Fruit fly (Drosophila melanogaster) whole organism, embryonic: ENCODE measurements around the gene Vajk2.

Experiments
- CG11560 ChIP-seq: fragments of 200-800 bp; sonication (Bioruptor generic); IDR thresholded peaks from 3 replicates; pipeline ENCODE4 v1.3.6; 2022; ENCODE audit warnings: missing biosample characterization, missing genetic modification characterization
- CG12219 ChIP-seq: fragments of 200-800 bp; sonication (Bioruptor generic); optimal IDR thresholded peaks from 3 replicates; lab custom pipeline; 2018; ENCODE audit warnings: missing biosample characterization, mild to moderate bottlenecking, missing genetic modification characterization
- CG15601 ChIP-seq: fragments of 200-800 bp; sonication (Bioruptor generic); optimal IDR thresholded peaks from 3 replicates; lab custom pipeline; 2019; ENCODE audit warnings: missing biosample characterization, mild to moderate bottlenecking, missing genetic modification characterization, moderate library complexity
- CG17568 ChIP-seq: fragments of 200-800 bp; sonication (Bioruptor generic); optimal IDR thresholded peaks from 2 replicates; lab custom pipeline; 2018; ENCODE audit warnings: missing biosample characterization, mild to moderate bottlenecking, missing genetic modification characterization, moderate library complexity
- Hr78 ChIP-seq, 2 experiments: fragments of 200-800 bp in 1 of 2; fragments of >200 bp in 1 of 2; sonication (Bioruptor generic) in 1 of 2; optimal IDR thresholded peaks; 2 replicates each; lab custom pipeline; 2017 to 2019; ENCODE audit warnings: missing biosample characterization in 2 of 2, missing genetic modification characterization in 2 of 2, mild to moderate bottlenecking in 1 of 2, moderate library complexity in 1 of 2
- cato ChIP-seq: fragments of 200-800 bp; sonication (Bioruptor generic); optimal IDR thresholded peaks from 2 replicates; lab custom pipeline; 2016; ENCODE audit warnings: missing biosample characterization, missing genetic modification characterization, borderline replicate concordance
- peb ChIP-seq: fragments of 200-800 bp; sonication (Bioruptor generic); IDR thresholded peaks from 2 replicates; pipeline ENCODE4 v1.3.6; 2022; ENCODE audit warnings: missing biosample characterization, missing genetic modification characterization
- scrt ChIP-seq: fragments of 200-800 bp; sonication (Bioruptor generic); optimal IDR thresholded peaks from 2 replicates; lab custom pipeline; 2018; ENCODE audit warnings: missing biosample characterization, mild to moderate bottlenecking, missing genetic modification characterization, moderate library complexity

- no peak for TF ChIP-seq CG11560 (tag; lab: Robert Waterston, UW)
- no peak for TF ChIP-seq cato
- no peak for TF ChIP-seq CG17568
- TF ChIP-seq scrt (GFP tag; lab: Kevin White, UChicago): no peak
- no peak for TF ChIP-seq CG15601 (tag; lab: Kevin White, UChicago)
- no peak for TF ChIP-seq CG12219 (GFP tag; lab: Kevin White, UChicago)
- no peak for TF ChIP-seq Hr78 (GFP tag; optimal IDR thresholded peaks at IDR 0.05; lab: Kevin White, UChicago)
- no peak for TF ChIP-seq peb (GFP tag; lab: Robert Waterston, UW)
Measured at dm6 chr2L:13923984-13924383, 10.5 kb downstream of the Vajk2 start.
